Worm (Caenorhabditis elegans) whole organism, L1 larva: ENCODE data around the gene C47D12.5.

Experiments
- C04F5.9 ChIP-seq: sonication (generic microtip); optimal IDR thresholded peaks from 2 replicates; lab custom pipeline; 2016; ENCODE audit warnings: missing genetic modification characterization, missing compliant biosample characterization
- C16A3.4 ChIP-seq: fragments of 150-350 bp; optimal IDR thresholded peaks from 2 replicates; lab custom pipeline; 2014; ENCODE audit warnings: missing biosample characterization, missing genetic modification characterization
- C34B4.2 ChIP-seq: sonication (generic microtip); optimal IDR thresholded peaks from 2 replicates; lab custom pipeline; 2017; ENCODE audit warnings: mild to moderate bottlenecking, missing genetic modification characterization, missing compliant biosample characterization
- alr-1 ChIP-seq: fragments of 200-800 bp; sonication (Bioruptor generic); optimal IDR thresholded peaks from 2 replicates; lab custom pipeline; 2018; ENCODE audit warnings: borderline replicate concordance, mild to moderate bottlenecking, missing genetic modification characterization, missing compliant biosample characterization
- ama-1 ChIP-seq: fragments of 150-350 bp; optimal IDR thresholded peaks from 2 replicates; lab custom pipeline; 2014
- blmp-1 ChIP-seq: fragments of 150-350 bp; optimal IDR thresholded peaks from 2 replicates; lab custom pipeline; 2014; ENCODE audit warnings: missing biosample characterization, missing genetic modification characterization
- ceh-63 ChIP-seq: fragments of 200-800 bp; sonication (Bioruptor generic); optimal IDR thresholded peaks from 2 replicates; lab custom pipeline; 2018; ENCODE audit warnings: mild to moderate bottlenecking, missing genetic modification characterization, missing compliant biosample characterization
- ceh-8 ChIP-seq: fragments of 200-800 bp; sonication (Bioruptor generic); optimal IDR thresholded peaks from 2 replicates; lab custom pipeline; 2018; ENCODE audit warnings: mild to moderate bottlenecking, missing genetic modification characterization, moderate library complexity, missing compliant biosample characterization
- ceh-82 ChIP-seq, 3 experiments: fragments of 150-350 bp in 1 of 3; sonication (generic microtip) in 2 of 3; optimal IDR thresholded peaks; 2 replicates each; lab custom pipeline; 2014 to 2017; ENCODE audit warnings: missing biosample characterization in 3 of 3, missing genetic modification characterization in 3 of 3
- ceh-90 ChIP-seq: sonication (generic microtip); optimal IDR thresholded peaks from 2 replicates; lab custom pipeline; 2016; ENCODE audit warnings: missing genetic modification characterization, missing compliant biosample characterization
- efl-1 ChIP-seq, 4 experiments: fragments of 150-350 bp; optimal IDR thresholded peaks in 3 of 4; peaks in 1 of 4; 1 replicate in 1 of 4; 2 replicates in 3 of 4; lab custom pipeline; 2014; ENCODE audit warnings: missing biosample characterization in 2 of 4, missing genetic modification characterization in 2 of 4, missing genetic modification reagents in 2 of 4
- egl-13 ChIP-seq: sonication (generic microtip); optimal IDR thresholded peaks from 2 replicates; lab custom pipeline; 2016; ENCODE audit warnings: missing genotype, missing genetic modification reagents, missing genetic modification characterization, missing compliant biosample characterization
- egl-27 ChIP-seq, 2 experiments: fragments of 150-350 bp in 1 of 2; sonication (generic microtip); optimal IDR thresholded peaks; 3 replicates each; lab custom pipeline; 2017 to 2018; ENCODE audit warnings: missing biosample characterization in 2 of 2, missing genetic modification characterization in 2 of 2, missing genetic modification reagents in 2 of 2
- elt-2 ChIP-seq: sonication (generic microtip); optimal IDR thresholded peaks from 2 replicates; lab custom pipeline; 2016; ENCODE audit warnings: missing genetic modification characterization, mild to moderate bottlenecking, inconsistent platforms, missing compliant biosample characterization, missing genetic modification reagents
- elt-3 ChIP-seq, 6 experiments: fragments of 150-350 bp in 1 of 6; sonication (generic microtip); optimal IDR thresholded peaks; 2 replicates each; lab custom pipeline; 2017 to 2018; ENCODE audit warnings: missing biosample characterization in 6 of 6, missing genetic modification characterization in 6 of 6, inconsistent platforms in 1 of 6
- ets-5 ChIP-seq: fragments of 200-800 bp; sonication (Bioruptor generic); IDR thresholded peaks from 2 replicates; pipeline ENCODE4 v1.3.6; 2022; ENCODE audit warnings: missing genetic modification characterization, missing compliant biosample characterization
- fkh-10 ChIP-seq: sonication (generic microtip); optimal IDR thresholded peaks from 2 replicates; lab custom pipeline; 2017; ENCODE audit warnings: missing biosample characterization, missing genetic modification reagents, missing genetic modification characterization
- fkh-4 ChIP-seq: sonication (generic microtip); optimal IDR thresholded peaks from 2 replicates; lab custom pipeline; 2016; ENCODE audit warnings: missing compliant biosample characterization, missing genetic modification characterization, borderline replicate concordance
- fkh-8 ChIP-seq: sonication (generic microtip); optimal IDR thresholded peaks from 2 replicates; lab custom pipeline; 2016; ENCODE audit warnings: mild to moderate bottlenecking, missing genetic modification characterization, missing compliant biosample characterization
- grh-1 ChIP-seq: fragments of 200-800 bp; sonication (Bioruptor generic); IDR thresholded peaks from 2 replicates; pipeline ENCODE4 v1.3.6; 2022; ENCODE audit warnings: missing genetic modification reagents, missing genetic modification characterization, missing compliant biosample characterization
- hlh-17 ChIP-seq: fragments of 200-800 bp; sonication (Bioruptor generic); optimal IDR thresholded peaks from 2 replicates; lab custom pipeline; 2018; ENCODE audit warnings: missing genetic modification characterization, mild to moderate bottlenecking, missing compliant biosample characterization, moderate library complexity, borderline replicate concordance
- hlh-4 ChIP-seq: sonication (generic microtip); optimal IDR thresholded peaks from 2 replicates; lab custom pipeline; 2016; ENCODE audit warnings: mild to moderate bottlenecking, missing genetic modification characterization, missing compliant biosample characterization
- hpl-2 ChIP-seq: fragments of 150-350 bp; optimal IDR thresholded peaks from 2 replicates; lab custom pipeline; 2014; ENCODE audit warnings: missing biosample characterization, missing genetic modification reagents, missing genetic modification characterization
- irx-1 ChIP-seq: sonication (generic microtip); optimal IDR thresholded peaks from 2 replicates; lab custom pipeline; 2016; ENCODE audit warnings: missing genetic modification characterization, missing compliant biosample characterization
- isw-1 ChIP-seq: fragments of 200-800 bp; sonication (Bioruptor generic); IDR thresholded peaks from 2 replicates; pipeline ENCODE4 v1.3.6; 2022; ENCODE audit warnings: missing genetic modification characterization, missing compliant biosample characterization
- lin-15B ChIP-seq: fragments of 150-350 bp; sonication (generic microtip); optimal IDR thresholded peaks from 3 replicates; lab custom pipeline; 2014; ENCODE audit warnings: missing biosample characterization, missing genetic modification characterization
- lin-35 ChIP-seq, 2 experiments: fragments of 150-350 bp; optimal IDR thresholded peaks; 2 replicates each; lab custom pipeline; 2014; ENCODE audit warnings: missing biosample characterization in 2 of 2, missing genetic modification characterization in 2 of 2, missing genetic modification reagents in 2 of 2
- lin-39 ChIP-seq: fragments of 150-350 bp; optimal IDR thresholded peaks from 2 replicates; lab custom pipeline; 2014; ENCODE audit warnings: missing biosample characterization, missing genetic modification reagents, missing genetic modification characterization
- lir-3 ChIP-seq: sonication (generic microtip); optimal IDR thresholded peaks from 2 replicates; lab custom pipeline; 2016; ENCODE audit warnings: mild to moderate bottlenecking, missing genetic modification characterization, moderate library complexity, missing compliant biosample characterization; ENCODE audit not compliant: poor library complexity
- mef-2 ChIP-seq: fragments of 150-350 bp; optimal IDR thresholded peaks from 2 replicates; lab custom pipeline; 2014; ENCODE audit warnings: missing biosample characterization, missing genetic modification characterization
- nhr-12 ChIP-seq: sonication (generic microtip); optimal IDR thresholded peaks from 2 replicates; lab custom pipeline; 2017; ENCODE audit warnings: missing biosample characterization, missing genetic modification characterization
- nhr-20 ChIP-seq: sonication (generic microtip); optimal IDR thresholded peaks from 2 replicates; lab custom pipeline; 2016; ENCODE audit warnings: mild to moderate bottlenecking, missing genetic modification characterization, missing compliant biosample characterization
- nhr-237 ChIP-seq: fragments of 150-350 bp; optimal IDR thresholded peaks from 2 replicates; lab custom pipeline; 2014; ENCODE audit warnings: missing biosample characterization, missing genetic modification characterization
- nhr-47 ChIP-seq: sonication (generic microtip); optimal IDR thresholded peaks from 2 replicates; lab custom pipeline; 2016; ENCODE audit warnings: mild to moderate bottlenecking, missing genetic modification characterization, moderate library complexity, missing compliant biosample characterization
- nhr-71 ChIP-seq: sonication (generic microtip); optimal IDR thresholded peaks from 2 replicates; lab custom pipeline; 2016; ENCODE audit warnings: mild to moderate bottlenecking, missing genetic modification characterization, moderate library complexity, missing compliant biosample characterization
- nhr-77 ChIP-seq: fragments of 150-350 bp; optimal IDR thresholded peaks from 2 replicates; lab custom pipeline; 2014; ENCODE audit warnings: missing biosample characterization, missing genetic modification characterization
- nhr-84 ChIP-seq: sonication (generic microtip); optimal IDR thresholded peaks from 2 replicates; lab custom pipeline; 2017; ENCODE audit warnings: missing biosample characterization, missing genetic modification characterization
- pax-3 ChIP-seq: fragments of 200-800 bp; sonication (Bioruptor generic); optimal IDR thresholded peaks from 2 replicates; lab custom pipeline; 2018; ENCODE audit warnings: mild to moderate bottlenecking, missing genetic modification characterization, moderate library complexity, missing compliant biosample characterization
- pqm-1 ChIP-seq: sonication (generic microtip); optimal IDR thresholded peaks from 3 replicates; lab custom pipeline; 2017; ENCODE audit warnings: missing biosample characterization, missing genetic modification characterization
- rnt-1 ChIP-seq: sonication (generic microtip); optimal IDR thresholded peaks from 2 replicates; lab custom pipeline; 2016; ENCODE audit warnings: mild to moderate bottlenecking, missing genetic modification characterization, moderate library complexity, missing compliant biosample characterization
- snpc-4 ChIP-seq: fragments of 150-350 bp; optimal IDR thresholded peaks from 2 replicates; lab custom pipeline; 2014; ENCODE audit warnings: missing biosample characterization, missing genetic modification characterization
- snu-23 ChIP-seq: sonication (generic microtip); optimal IDR thresholded peaks from 2 replicates; lab custom pipeline; 2016; ENCODE audit warnings: missing genetic modification characterization, missing compliant biosample characterization
- sox-4 ChIP-seq: sonication (generic microtip); optimal IDR thresholded peaks from 2 replicates; lab custom pipeline; 2016; ENCODE audit warnings: missing genetic modification characterization, missing compliant biosample characterization
- sptf-1 ChIP-seq: fragments of 150-350 bp; optimal IDR thresholded peaks from 2 replicates; lab custom pipeline; 2014; ENCODE audit warnings: missing biosample characterization, missing genetic modification characterization
- sup-37 ChIP-seq: fragments of 200-800 bp; sonication (Bioruptor generic); optimal IDR thresholded peaks from 2 replicates; lab custom pipeline; 2018; ENCODE audit warnings: mild to moderate bottlenecking, missing genetic modification characterization, missing compliant biosample characterization
- swsn-7 ChIP-seq: sonication (generic microtip); optimal IDR thresholded peaks from 2 replicates; lab custom pipeline; 2016; ENCODE audit warnings: missing genetic modification characterization, missing compliant biosample characterization
- tlp-1 ChIP-seq: fragments of 150-350 bp; optimal IDR thresholded peaks from 2 replicates; lab custom pipeline; 2014; ENCODE audit warnings: missing biosample characterization, missing genetic modification characterization
- unc-130 ChIP-seq: fragments of 150-350 bp; optimal IDR thresholded peaks from 2 replicates; lab custom pipeline; 2017; ENCODE audit warnings: missing biosample characterization, missing genetic modification characterization, inconsistent platforms
- unc-98 ChIP-seq: fragments of 200-800 bp; sonication (Bioruptor generic); IDR thresholded peaks from 2 replicates; pipeline ENCODE4 v1.3.6; 2022; ENCODE audit warnings: missing genetic modification characterization, missing compliant biosample characterization
- vab-15 ChIP-seq: sonication (generic microtip); optimal IDR thresholded peaks from 2 replicates; lab custom pipeline; 2017; ENCODE audit warnings: missing genotype, mild to moderate bottlenecking, missing genetic modification characterization, missing compliant biosample characterization

C47D12.5 gene

DNA sequence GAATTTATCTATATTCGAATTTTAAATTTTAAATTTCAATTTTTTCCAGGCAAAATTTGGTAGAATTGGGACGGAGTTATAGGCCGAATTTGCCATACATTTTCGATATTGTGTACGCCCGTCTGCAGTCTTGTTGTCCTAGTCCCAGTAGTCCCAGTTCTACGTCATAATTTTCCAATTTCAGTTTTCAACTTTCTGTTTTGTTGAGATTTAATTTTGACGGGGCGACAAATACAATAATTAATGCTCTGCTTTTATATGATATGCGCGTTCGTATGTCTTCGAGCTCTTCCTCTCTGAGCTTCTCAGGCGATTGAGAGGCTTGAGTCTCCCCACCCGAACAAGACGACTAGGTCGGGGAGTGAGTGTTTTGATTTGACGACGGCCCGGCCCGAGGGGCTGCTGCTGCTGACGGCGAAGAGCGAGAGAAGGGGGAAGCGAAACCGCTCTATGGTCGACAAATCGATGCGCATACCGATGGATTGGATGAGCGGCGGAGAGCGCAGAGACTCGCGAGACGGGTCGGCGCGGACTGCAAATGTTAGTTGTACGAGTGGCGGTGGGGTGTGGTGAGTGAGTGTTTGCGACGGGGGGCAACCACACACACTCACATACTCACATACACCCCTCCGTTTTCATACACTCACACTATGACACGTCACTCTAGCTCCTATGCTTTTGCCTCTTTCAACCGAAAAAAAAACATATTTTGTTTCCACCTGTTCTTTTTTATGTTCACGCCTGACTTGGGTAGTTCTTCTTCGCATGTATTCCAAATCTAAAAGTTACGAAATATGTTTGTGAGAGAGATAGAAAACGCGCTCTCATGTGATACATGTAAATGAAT, 50.2 kb downstream of the C47D12.5 start (continued):
- peak; percentile 63 for TF ChIP-seq fkh-8 (tag; lab: Kevin White, UChicago)
- peak; percentile 89 for TF ChIP-seq nhr-77 (tag; lab: Kevin White, UChicago)
- no peak for TF ChIP-seq hpl-2 (GFP tag; lab: Kevin White, UChicago)
- 0 out of 2 replicates have a peak, but pooled peaks have one; percentile 6 for TF ChIP-seq isw-1 (GFP tag; lab: Robert Waterston, UW)
- TF ChIP-seq nhr-237 (tag; lab: Kevin White, UChicago) = no peak
- TF ChIP-seq nhr-12 (tag; lab: Kevin White, UChicago) = no peak
- peak in 1 of 2 experiments; percentile 44 for TF ChIP-seq egl-27 (tag; optimal IDR thresholded peaks at IDR 0.05; lab: Kevin White, UChicago)
- peak; percentile 52 for TF ChIP-seq pax-3 (tag; lab: Kevin White, UChicago)
- no peak for TF ChIP-seq C04F5.9
- no peak for TF ChIP-seq mef-2 (tag; lab: Kevin White, UChicago)
- TF ChIP-seq unc-130 (tag; lab: Kevin White, UChicago) = peak; percentile 64
- peak; percentile 85 for TF ChIP-seq swsn-7 (tag; lab: Kevin White, UChicago)
- no peak for TF ChIP-seq unc-98 (GFP tag; lab: Robert Waterston, UW)
- TF ChIP-seq sptf-1 (tag; lab: Kevin White, UChicago) = no peak
- no peak for TF ChIP-seq hlh-4 (tag; lab: Kevin White, UChicago)
- TF ChIP-seq elt-3 (tag; optimal IDR thresholded peaks at IDR 0.05; lab: Kevin White, UChicago) = peak in 2 of 6 experiments; percentile 21 to 63
- TF ChIP-seq C16A3.4 (tag; lab: Kevin White, UChicago) = peak; percentile 58
- TF ChIP-seq nhr-71 = peak; percentile 84
- TF ChIP-seq efl-1 (optimal IDR thresholded peaks at IDR 0.05; lab: Kevin White, UChicago) = peak; percentile 48 to 54
- TF ChIP-seq efl-1 (GFP tag; optimal IDR thresholded peaks at IDR 0.05 in 1 of 2; lab: Kevin White, UChicago) = peak; percentile 56 to 91
- TF ChIP-seq fkh-4 (tag; lab: Kevin White, UChicago) = no peak
- TF ChIP-seq blmp-1 (tag; lab: Kevin White, UChicago) = peak; percentile 11
- TF ChIP-seq alr-1 = no peak
- TF ChIP-seq snu-23 (GFP tag; lab: Kevin White, UChicago) = peak; percentile 83
- peak; percentile 33 for TF ChIP-seq snpc-4 (tag; lab: Kevin White, UChicago)
- no peak for TF ChIP-seq hlh-17 (GFP tag; lab: Kevin White, UChicago)
- no peak for TF ChIP-seq pqm-1 (tag; lab: Kevin White, UChicago)
- TF ChIP-seq nhr-20 (tag; lab: Kevin White, UChicago) = peak; percentile 81
- TF ChIP-seq vab-15 (tag; lab: Kevin White, UChicago) = peak; percentile 20
- TF ChIP-seq rnt-1 = peak; percentile 81
- TF ChIP-seq ceh-8 (GFP tag; lab: Kevin White, UChicago) = peak; percentile 65
- peak; percentile 63 for TF ChIP-seq egl-13 (tag; lab: Kevin White, UChicago)
- TF ChIP-seq nhr-47 (tag; lab: Kevin White, UChicago) = peak; percentile 78
- peak; percentile 29 for TF ChIP-seq lir-3 (tag; lab: Kevin White, UChicago)
- peak; percentile 49 for TF ChIP-seq sup-37 (GFP tag; lab: Kevin White, UChicago)
- peak; percentile 36 for TF ChIP-seq C34B4.2 (tag; lab: Kevin White, UChicago)
- no peak for TF ChIP-seq ceh-90 (tag; lab: Kevin White, UChicago)
- TF ChIP-seq lin-39 = no peak
- peak; percentile 49 for TF ChIP-seq grh-1
- TF ChIP-seq ets-5 (GFP tag; lab: Robert Waterston, UW) = no peak
- no peak for TF ChIP-seq nhr-84 (tag; lab: Kevin White, UChicago)
- TF ChIP-seq tlp-1 (tag; lab: Kevin White, UChicago) = no peak
- TF ChIP-seq fkh-10 (GFP tag; lab: Kevin White, UChicago) = peak; percentile 67
- peak; percentile 63 to 81 (median 78) for TF ChIP-seq ceh-82 (tag; optimal IDR thresholded peaks at IDR 0.05; lab: Kevin White, UChicago)
- TF ChIP-seq irx-1 (tag; lab: Kevin White, UChicago) = peak; percentile 23
- no peak for TF ChIP-seq ceh-63
- TF ChIP-seq ama-1 (lab: Kevin White, UChicago) = peak; percentile 54
- TF ChIP-seq lin-15B (tag; lab: Kevin White, UChicago) = no peak
- peak; percentile 57 to 66 for TF ChIP-seq lin-35 (GFP tag; optimal IDR thresholded peaks at IDR 0.05; lab: Kevin White, UChicago)
- no peak for TF ChIP-seq elt-2
- peak; percentile 14 for TF ChIP-seq sox-4 (tag; lab: Kevin White, UChicago)
